Worm (Caenorhabditis elegans) whole organism, dauer: ENCODE results near the gene sca-1.

Source experiments
- unc-62 ChIP-seq: sonication (generic microtip); optimal IDR thresholded peaks from 2 replicates; lab custom pipeline; 2017; ENCODE audit warnings: missing biosample characterization, missing genetic modification reagents, missing genetic modification characterization

sca-1 gene

DNA sequence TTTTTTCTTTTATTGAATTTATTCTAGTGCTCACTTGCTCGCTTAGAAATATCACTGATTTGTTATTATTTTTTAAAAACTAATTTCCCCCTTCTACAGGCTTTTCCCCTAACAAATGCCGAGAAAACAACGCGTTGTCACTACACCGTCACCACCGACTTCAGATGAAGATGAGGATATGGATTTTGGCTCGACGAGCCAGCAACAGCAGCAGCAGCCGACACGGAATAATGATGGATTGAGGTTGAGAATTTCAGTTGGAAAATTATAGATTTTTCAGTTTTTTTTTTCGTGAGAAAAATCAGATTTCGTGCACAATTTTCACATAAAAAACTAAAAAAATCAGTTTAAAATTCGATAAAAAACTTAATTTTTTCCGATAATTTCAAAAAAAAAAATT, 53.6 kb downstream of the sca-1 start, which contains the start of gene dpy-28:
dpy-28 (plus strand) TSS at position 100 of the 400 bp plus-strand sequence.
- TF ChIP-seq unc-62 (GFP tag; lab: Kevin White, UChicago) = no peak
